Fruit fly (Drosophila melanogaster) whole organism, embryonic: ENCODE results near the gene Trim9.

Experiments used
- ATbp ChIP-seq: fragments of 200-800 bp; sonication (Bioruptor generic); optimal IDR thresholded peaks from 2 replicates; lab custom pipeline; 2017; ENCODE audit warnings: missing biosample characterization, mild to moderate bottlenecking, missing genetic modification characterization, missing genetic modification reagents
- Antp ChIP-seq: fragments of 200-800 bp; sonication (Bioruptor generic); optimal IDR thresholded peaks from 3 replicates; lab custom pipeline; 2016; ENCODE audit warnings: missing biosample characterization, missing genetic modification characterization
- Atf3 ChIP-seq: fragments of 200-800 bp; sonication (Bioruptor generic); optimal IDR thresholded peaks from 3 replicates; lab custom pipeline; 2016; ENCODE audit warnings: missing biosample characterization, missing genetic modification characterization
- Atf6 ChIP-seq: fragments of 200-800 bp; sonication (Bioruptor generic); IDR thresholded peaks from 2 replicates; pipeline ENCODE4 v1.3.6; 2022; ENCODE audit warnings: missing biosample characterization, missing genetic modification characterization
- B-H2 ChIP-seq: fragments of 200-800 bp; sonication (Bioruptor generic); optimal IDR thresholded peaks from 2 replicates; lab custom pipeline; 2018; ENCODE audit warnings: missing biosample characterization, mild to moderate bottlenecking, missing genetic modification characterization
- Blimp-1 ChIP-seq: fragments of 200-800 bp; sonication (Bioruptor generic); optimal IDR thresholded peaks from 3 replicates; lab custom pipeline; 2018; ENCODE audit warnings: missing biosample characterization, missing genetic modification characterization, mild to moderate bottlenecking, moderate library complexity, missing genetic modification reagents
- BtbVII ChIP-seq: fragments of 200-800 bp; sonication (Bioruptor generic); optimal IDR thresholded peaks from 3 replicates; lab custom pipeline; 2017; ENCODE audit warnings: missing biosample characterization, mild to moderate bottlenecking, missing genetic modification characterization
- CG10209 ChIP-seq: fragments of 200-800 bp; sonication (Bioruptor generic); optimal IDR thresholded peaks from 3 replicates; lab custom pipeline; 2017; ENCODE audit warnings: missing biosample characterization, mild to moderate bottlenecking, missing genetic modification characterization, missing genetic modification reagents
- CG11247 ChIP-seq: fragments of 200-800 bp; sonication (Bioruptor generic); IDR thresholded peaks from 2 replicates; pipeline ENCODE4 v1.3.6; 2022; ENCODE audit warnings: missing biosample characterization, missing genetic modification characterization
- CG11696 ChIP-seq: fragments of 200-800 bp; sonication (Bioruptor generic); IDR thresholded peaks from 2 replicates; pipeline ENCODE4 v1.3.6; 2022; ENCODE audit warnings: missing biosample characterization, missing genetic modification characterization
- CG13123 ChIP-seq: fragments of 200-800 bp; sonication (Bioruptor generic); optimal IDR thresholded peaks from 2 replicates; lab custom pipeline; 2016; ENCODE audit warnings: missing biosample characterization, missing genetic modification characterization
- CG13424 ChIP-seq: fragments of 200-800 bp; sonication (Bioruptor generic); optimal IDR thresholded peaks from 2 replicates; lab custom pipeline; 2019; ENCODE audit warnings: missing biosample characterization, mild to moderate bottlenecking, missing genetic modification characterization, moderate library complexity
- CG13624 ChIP-seq: fragments of 200-800 bp; sonication (Bioruptor generic); optimal IDR thresholded peaks from 2 replicates; lab custom pipeline; 2016; ENCODE audit warnings: missing biosample characterization, missing genetic modification characterization
- CG15073 ChIP-seq: fragments of 200-800 bp; sonication (Bioruptor generic); optimal IDR thresholded peaks from 2 replicates; lab custom pipeline; 2016; ENCODE audit warnings: missing biosample characterization, missing genetic modification characterization
- CG15601 ChIP-seq: fragments of 200-800 bp; sonication (Bioruptor generic); optimal IDR thresholded peaks from 3 replicates; lab custom pipeline; 2019; ENCODE audit warnings: missing biosample characterization, mild to moderate bottlenecking, missing genetic modification characterization, moderate library complexity
- CG16779 ChIP-seq: fragments of 200-800 bp; sonication (Bioruptor generic); IDR thresholded peaks from 2 replicates; pipeline ENCODE4 v1.3.6; 2022; ENCODE audit warnings: missing biosample characterization, missing genetic modification characterization
- CG17328 ChIP-seq: fragments of 200-800 bp; sonication (Bioruptor generic); IDR thresholded peaks from 2 replicates; pipeline ENCODE4 v1.3.6; 2022; ENCODE audit warnings: missing biosample characterization, missing genetic modification characterization
- CG30020 ChIP-seq: fragments of 200-800 bp; optimal IDR thresholded peaks from 2 replicates; lab custom pipeline; 2019; ENCODE audit warnings: missing biosample characterization, mild to moderate bottlenecking, missing genetic modification characterization, moderate library complexity
- CG30431 ChIP-seq: fragments of 200-800 bp; sonication (Bioruptor generic); optimal IDR thresholded peaks from 2 replicates; lab custom pipeline; 2017; ENCODE audit warnings: missing biosample characterization, missing genetic modification characterization
- CG31365 ChIP-seq: fragments of 200-800 bp; sonication (Bioruptor generic); optimal IDR thresholded peaks from 2 replicates; lab custom pipeline; 2018; ENCODE audit warnings: missing biosample characterization, mild to moderate bottlenecking, missing genetic modification characterization
- CG7786 ChIP-seq: fragments of 200-800 bp; sonication (Bioruptor generic); optimal IDR thresholded peaks from 2 replicates; lab custom pipeline; 2016; ENCODE audit warnings: missing biosample characterization, missing genetic modification characterization
- CkIIα-i1 ChIP-seq: fragments of 200-800 bp; sonication (Bioruptor generic); IDR thresholded peaks from 2 replicates; pipeline ENCODE4 v1.3.6; 2022; ENCODE audit warnings: missing biosample characterization, missing genetic modification characterization
- Dfd ChIP-seq, 2 experiments: fragments of >200 bp; optimal IDR thresholded peaks; 2 replicates each; lab custom pipeline; 2017; ENCODE audit warnings: missing biosample characterization in 2 of 2, missing genetic modification characterization in 2 of 2
- E2f2 ChIP-seq: fragments of 200-800 bp; sonication (Bioruptor generic); IDR thresholded peaks from 2 replicates; pipeline ENCODE4 v1.3.6; 2022; ENCODE audit warnings: missing biosample characterization, missing genetic modification characterization
- Gug ChIP-seq: fragments of 200-800 bp; sonication (Bioruptor generic); IDR thresholded peaks from 4 replicates; pipeline ENCODE4 v1.3.6; 2022; ENCODE audit warnings: missing biosample characterization, missing genetic modification characterization
- Hr51 ChIP-seq, 2 experiments: fragments of 200-800 bp; sonication (Bioruptor generic); optimal IDR thresholded peaks; 2 replicates in 1 of 2; 3 replicates in 1 of 2; lab custom pipeline; 2016 to 2018; ENCODE audit warnings: missing biosample characterization in 2 of 2, missing genetic modification characterization in 2 of 2, mild to moderate bottlenecking in 1 of 2, moderate library complexity in 1 of 2
- Hr78 ChIP-seq, 2 experiments: fragments of 200-800 bp in 1 of 2; fragments of >200 bp in 1 of 2; sonication (Bioruptor generic) in 1 of 2; optimal IDR thresholded peaks; 2 replicates each; lab custom pipeline; 2017 to 2019; ENCODE audit warnings: missing biosample characterization in 2 of 2, missing genetic modification characterization in 2 of 2, mild to moderate bottlenecking in 1 of 2, moderate library complexity in 1 of 2
- Med ChIP-seq: fragments of 200-800 bp; sonication (Bioruptor generic); peaks from one replicate; lab custom pipeline; 2016; ENCODE audit warnings: missing biosample characterization, missing genetic modification characterization, mild to moderate bottlenecking, inconsistent platforms, moderate library complexity
- Nf-YC ChIP-seq: fragments of 200-800 bp; optimal IDR thresholded peaks from 3 replicates; lab custom pipeline; 2019; ENCODE audit warnings: missing biosample characterization, mild to moderate bottlenecking, missing genetic modification characterization, moderate library complexity
- Scr ChIP-seq: fragments of 200-800 bp; sonication (Bioruptor generic); IDR thresholded peaks from 2 replicates; pipeline ENCODE4 v1.3.6; 2022; ENCODE audit warnings: missing biosample characterization, missing genetic modification characterization; ENCODE audit not compliant: partially characterized antibody
- Xbp1 ChIP-seq: fragments of 200-800 bp; sonication (Bioruptor generic); optimal IDR thresholded peaks from 3 replicates; lab custom pipeline; 2016; ENCODE audit warnings: missing biosample characterization, mild to moderate bottlenecking, missing genetic modification characterization
- bbx ChIP-seq: fragments of 200-800 bp; sonication (Bioruptor generic); IDR thresholded peaks from 2 replicates; pipeline ENCODE4 v1.3.6; 2022; ENCODE audit warnings: missing biosample characterization, missing genetic modification characterization; ENCODE audit not compliant: partially characterized antibody
- dan ChIP-seq: fragments of 200-800 bp; sonication (Bioruptor generic); IDR thresholded peaks from 2 replicates; pipeline ENCODE4 v1.3.6; 2022; ENCODE audit warnings: missing biosample characterization, missing genetic modification characterization
- en ChIP-seq: fragments of 200-800 bp; sonication (Bioruptor generic); optimal IDR thresholded peaks from 2 replicates; lab custom pipeline; 2016; ENCODE audit warnings: missing biosample characterization, missing genetic modification characterization
- esg ChIP-seq: fragments of 200-800 bp; sonication (Bioruptor generic); conservative IDR thresholded peaks from 2 replicates; pipeline ENCODE4 v1.3.6; 2022; ENCODE audit warnings: missing biosample characterization, missing genetic modification characterization
- fd64A ChIP-seq: fragments of 200-800 bp; sonication (Bioruptor generic); optimal IDR thresholded peaks from 3 replicates; lab custom pipeline; 2018; ENCODE audit warnings: missing biosample characterization, mild to moderate bottlenecking, missing genetic modification characterization
- gce ChIP-seq: fragments of 200-800 bp; sonication (Bioruptor generic); IDR thresholded peaks from 3 replicates; pipeline ENCODE4 v1.3.6; 2022; ENCODE audit warnings: missing biosample characterization, missing genetic modification characterization
- gcm2 ChIP-seq: fragments of 200-800 bp; sonication (Bioruptor generic); optimal IDR thresholded peaks from 2 replicates; lab custom pipeline; 2016; ENCODE audit warnings: missing biosample characterization, missing genetic modification characterization
- gem ChIP-seq: fragments of 200-800 bp; sonication (Bioruptor generic); optimal IDR thresholded peaks from 2 replicates; lab custom pipeline; 2019; ENCODE audit warnings: missing biosample characterization, mild to moderate bottlenecking, missing genetic modification characterization, moderate library complexity
- grn ChIP-seq: fragments of 200-800 bp; sonication (Bioruptor generic); optimal IDR thresholded peaks from 3 replicates; lab custom pipeline; 2017; ENCODE audit warnings: missing biosample characterization, missing genetic modification characterization
- gro ChIP-seq: fragments of 200-800 bp; sonication (Bioruptor generic); optimal IDR thresholded peaks from 2 replicates; lab custom pipeline; 2016; ENCODE audit warnings: missing biosample characterization, missing genetic modification characterization
- her ChIP-seq: fragments of 200-800 bp; sonication (Bioruptor generic); optimal IDR thresholded peaks from 2 replicates; lab custom pipeline; 2016; ENCODE audit warnings: missing biosample characterization, missing genetic modification characterization
- inv ChIP-seq: fragments of 200-800 bp; sonication (Bioruptor generic); IDR thresholded peaks from 2 replicates; pipeline ENCODE4 v1.3.6; 2022; ENCODE audit warnings: missing biosample characterization, missing genetic modification characterization; ENCODE audit not compliant: partially characterized antibody
- ken ChIP-seq: fragments of 200-800 bp; sonication (Bioruptor generic); IDR thresholded peaks from 3 replicates; pipeline ENCODE4 v1.3.6; 2022; ENCODE audit warnings: missing biosample characterization, missing genetic modification characterization
- lmd ChIP-seq: fragments of 200-800 bp; sonication (Bioruptor generic); IDR thresholded peaks from 2 replicates; pipeline ENCODE4 v1.3.6; 2022; ENCODE audit warnings: missing biosample characterization, missing genetic modification characterization
- sna ChIP-seq: fragments of 200-800 bp; sonication (Bioruptor generic); IDR thresholded peaks from 2 replicates; pipeline ENCODE4 v1.3.6; 2022; ENCODE audit warnings: missing biosample characterization, missing genetic modification characterization; ENCODE audit not compliant: partially characterized antibody
- sqz ChIP-seq: fragments of 200-800 bp; sonication (Bioruptor generic); optimal IDR thresholded peaks from 3 replicates; lab custom pipeline; 2018; ENCODE audit warnings: missing biosample characterization, mild to moderate bottlenecking, missing genetic modification characterization
- ssp ChIP-seq: fragments of 200-800 bp; sonication (Bioruptor generic); IDR thresholded peaks from 2 replicates; pipeline ENCODE4 v1.3.6; 2022; ENCODE audit warnings: missing biosample characterization, missing genetic modification characterization
- tna ChIP-seq: fragments of 200-800 bp; sonication (Bioruptor generic); IDR thresholded peaks from 2 replicates; pipeline ENCODE4 v1.3.6; 2022; ENCODE audit warnings: missing biosample characterization, missing genetic modification characterization; ENCODE audit not compliant: partially characterized antibody
- z ChIP-seq: fragments of 200-800 bp; sonication (Bioruptor generic); IDR thresholded peaks from 3 replicates; pipeline ENCODE4 v1.3.6; 2022; ENCODE audit warnings: missing biosample characterization, missing genetic modification characterization

Trim9 gene

DNA sequence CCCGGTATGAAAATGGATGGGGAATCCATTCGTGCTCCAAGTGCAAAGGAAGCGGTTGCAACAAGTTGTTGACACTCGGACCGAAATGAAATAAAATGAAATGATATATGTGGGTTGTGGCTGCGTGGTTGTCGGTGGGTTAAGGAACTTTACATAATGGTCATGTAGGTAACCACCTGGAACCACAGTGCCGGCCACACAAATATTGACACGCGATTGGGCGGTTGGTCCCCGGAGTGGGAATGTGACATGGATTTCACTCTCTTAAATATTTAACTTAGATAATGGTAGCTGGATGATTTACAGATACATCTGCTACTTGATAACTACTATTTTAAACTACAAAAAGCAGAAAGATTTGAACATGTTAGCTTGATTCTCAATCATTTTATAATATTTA lies 39.8 kb upstream of the Trim9 start (continued):
- TF ChIP-seq her (GFP tag; lab: Kevin White, UChicago) (no peak), esg (no peak), Nf-YC (tag; lab: Kevin White, UChicago) (no peak), CG17328 (GFP tag; lab: Robert Waterston, UW) (no peak)

- TF ChIP-seq CG31365 (tag; lab: Kevin White, UChicago), result no peak
- TF ChIP-seq BtbVII (GFP tag; lab: Kevin White, UChicago), result no peak
- TF ChIP-seq Nf-YC (tag; lab: Kevin White, UChicago), result no peak
- no peak for TF ChIP-seq lmd (GFP tag; lab: Robert Waterston, UW)
- no peak for TF ChIP-seq CG16779
- TF ChIP-seq Xbp1 (GFP tag; lab: Kevin White, UChicago), result no peak
- TF ChIP-seq dan, result no peak
- no peak for TF ChIP-seq CkIIα-i1 (GFP tag; lab: Robert Waterston, UW)
- no peak for TF ChIP-seq CG13123 (GFP tag; lab: Kevin White, UChicago)
- no peak for TF ChIP-seq CG11247 (GFP tag; lab: Robert Waterston, UW)
- TF ChIP-seq en (GFP tag; lab: Kevin White, UChicago), result no peak
- no peak for TF ChIP-seq Atf3 (GFP tag; lab: Kevin White, UChicago)
- no peak for TF ChIP-seq Med (GFP tag; lab: Kevin White, UChicago)
- no peak for TF ChIP-seq CG15073 (GFP tag; lab: Kevin White, UChicago)
- no peak for TF ChIP-seq ken (GFP tag; lab: Robert Waterston, UW)
- no peak for TF ChIP-seq CG30020 (tag; lab: Kevin White, UChicago)
- TF ChIP-seq Hr51 (GFP tag; optimal IDR thresholded peaks at IDR 0.05; lab: Kevin White, UChicago), result no peak
- no peak for TF ChIP-seq sqz (GFP tag; lab: Kevin White, UChicago)
- TF ChIP-seq CG13424 (tag; lab: Kevin White, UChicago), result no peak
- TF ChIP-seq Gug (GFP tag; lab: Robert Waterston, UW), result no peak
- no peak for TF ChIP-seq Atf6 (GFP tag; lab: Robert Waterston, UW)
- peak; percentile 33 for TF ChIP-seq grn (GFP tag; lab: Kevin White, UChicago)
- TF ChIP-seq gce (GFP tag; lab: Robert Waterston, UW), result no peak
- TF ChIP-seq ssp, result no peak
- TF ChIP-seq CG11696, result no peak
- TF ChIP-seq CG30431, result no peak
- TF ChIP-seq Hr78 (GFP tag; optimal IDR thresholded peaks at IDR 0.05; lab: Kevin White, UChicago), result no peak
- no peak for TF ChIP-seq gcm2
- no peak for TF ChIP-seq B-H2 (GFP tag; lab: Kevin White, UChicago)
- TF ChIP-seq gem (tag; lab: Kevin White, UChicago), result peak; percentile 5
- TF ChIP-seq z (GFP tag; lab: Robert Waterston, UW), result peak; percentile 82
- no peak for TF ChIP-seq E2f2 (GFP tag; lab: Robert Waterston, UW)
- TF ChIP-seq CG7786 (GFP tag; lab: Kevin White, UChicago), result no peak
- peak; percentile 60 for TF ChIP-seq Blimp-1 (GFP tag; lab: Kevin White, UChicago)
- TF ChIP-seq CG15601 (tag; lab: Kevin White, UChicago), result peak; percentile 57
- TF ChIP-seq gro, result no peak
- no peak for TF ChIP-seq inv
- TF ChIP-seq Antp (GFP tag; lab: Kevin White, UChicago), result no peak
- no peak for TF ChIP-seq CG10209 (GFP tag; lab: Kevin White, UChicago)
- TF ChIP-seq CG13624 (GFP tag; lab: Kevin White, UChicago), result no peak
- no peak for TF ChIP-seq tna (GFP tag; lab: Robert Waterston, UW)
- no peak for TF ChIP-seq Dfd (GFP tag; optimal IDR thresholded peaks at IDR 0.05; lab: Kevin White, UChicago)
- no peak for TF ChIP-seq Scr (GFP tag; lab: Robert Waterston, UW)
- TF ChIP-seq sna (GFP tag; lab: Robert Waterston, UW), result no peak
- TF ChIP-seq ATbp, result no peak
- TF ChIP-seq fd64A, result no peak
- no peak for TF ChIP-seq bbx
Measured at dm6 chr2L:10505345-10505744, 39.3 kb upstream of the Trim9 start.
